Fruit fly (Drosophila melanogaster) whole organism, embryonic: ENCODE results near the gene rictor.
A peak's percentile ranks its signal among the peaks of the same experiment; 100 is the strongest.

ENCODE experiments used
- Ada2b ChIP-seq: fragments of 200-800 bp; sonication (Bioruptor generic); IDR thresholded peaks from 2 replicates; pipeline ENCODE4 v1.3.6; 2022; ENCODE audit warnings: missing biosample characterization, missing genetic modification characterization
- Antp ChIP-seq: fragments of 200-800 bp; sonication (Bioruptor generic); optimal IDR thresholded peaks from 3 replicates; lab custom pipeline; 2016; ENCODE audit warnings: missing biosample characterization, missing genetic modification characterization
- CG10274 ChIP-seq: fragments of 200-800 bp; sonication (Bioruptor generic); optimal IDR thresholded peaks from 3 replicates; lab custom pipeline; 2017; ENCODE audit warnings: missing biosample characterization, mild to moderate bottlenecking, missing genetic modification characterization
- CG11696 ChIP-seq: fragments of 200-800 bp; sonication (Bioruptor generic); IDR thresholded peaks from 2 replicates; pipeline ENCODE4 v1.3.6; 2022; ENCODE audit warnings: missing biosample characterization, missing genetic modification characterization
- CG1233 ChIP-seq: fragments of 200-800 bp; sonication (Bioruptor generic); optimal IDR thresholded peaks from 4 replicates; lab custom pipeline; 2018; ENCODE audit warnings: missing biosample characterization, mild to moderate bottlenecking, missing genetic modification characterization
- CG13123 ChIP-seq: fragments of 200-800 bp; sonication (Bioruptor generic); optimal IDR thresholded peaks from 2 replicates; lab custom pipeline; 2016; ENCODE audit warnings: missing biosample characterization, missing genetic modification characterization
- CG14860 ChIP-seq: fragments of 200-800 bp; sonication (Bioruptor generic); IDR thresholded peaks from 3 replicates; pipeline ENCODE4 v1.3.6; 2022; ENCODE audit warnings: missing biosample characterization, missing genetic modification characterization; ENCODE audit not compliant: partially characterized antibody
- CG15011 ChIP-seq: fragments of 200-800 bp; sonication (Bioruptor generic); optimal IDR thresholded peaks from 3 replicates; lab custom pipeline; 2018; ENCODE audit warnings: missing biosample characterization, mild to moderate bottlenecking, missing genetic modification characterization
- CG1647 ChIP-seq: fragments of 200-800 bp; sonication (Bioruptor generic); optimal IDR thresholded peaks from 3 replicates; lab custom pipeline; 2016; ENCODE audit warnings: missing biosample characterization, missing genetic modification characterization
- CG16863 ChIP-seq: fragments of 200-800 bp; sonication (Bioruptor generic); optimal IDR thresholded peaks from 3 replicates; lab custom pipeline; 2016; ENCODE audit warnings: missing biosample characterization, missing genetic modification characterization
- CG17385 ChIP-seq: fragments of 200-800 bp; sonication (Bioruptor generic); optimal IDR thresholded peaks from 3 replicates; lab custom pipeline; 2018; ENCODE audit warnings: missing biosample characterization, mild to moderate bottlenecking, missing genetic modification characterization
- CG1792 ChIP-seq: fragments of 200-800 bp; sonication (Bioruptor generic); optimal IDR thresholded peaks from 2 replicates; lab custom pipeline; 2016; ENCODE audit warnings: missing biosample characterization, missing genetic modification characterization
- CG2120 ChIP-seq: fragments of 200-800 bp; sonication (Bioruptor generic); optimal IDR thresholded peaks from 3 replicates; lab custom pipeline; 2016; ENCODE audit warnings: missing biosample characterization, missing genetic modification characterization
- CG30403 ChIP-seq: fragments of 200-800 bp; sonication (Bioruptor generic); optimal IDR thresholded peaks from 3 replicates; lab custom pipeline; 2016; ENCODE audit warnings: missing biosample characterization, missing genetic modification characterization
- CG30431 ChIP-seq: fragments of 200-800 bp; sonication (Bioruptor generic); optimal IDR thresholded peaks from 2 replicates; lab custom pipeline; 2017; ENCODE audit warnings: missing biosample characterization, missing genetic modification characterization
- CG3065 ChIP-seq: fragments of 200-800 bp; sonication (Bioruptor generic); optimal IDR thresholded peaks from 2 replicates; lab custom pipeline; 2016; ENCODE audit warnings: missing biosample characterization, missing genetic modification characterization
- CG31388 ChIP-seq: fragments of 200-800 bp; sonication (Bioruptor generic); optimal IDR thresholded peaks from 2 replicates; lab custom pipeline; 2016; ENCODE audit warnings: missing biosample characterization, missing genetic modification characterization
- CG33213 ChIP-seq: fragments of 200-800 bp; sonication (Bioruptor generic); optimal IDR thresholded peaks from 3 replicates; lab custom pipeline; 2016; ENCODE audit warnings: missing biosample characterization, missing genetic modification characterization
- CG3995 ChIP-seq: fragments of 200-800 bp; sonication (Bioruptor generic); optimal IDR thresholded peaks from 3 replicates; lab custom pipeline; 2016; ENCODE audit warnings: missing biosample characterization, missing genetic modification characterization
- CG4404 ChIP-seq: fragments of 200-800 bp; sonication (Bioruptor generic); IDR thresholded peaks from 2 replicates; pipeline ENCODE4 v1.3.6; 2022; ENCODE audit warnings: missing biosample characterization, missing genetic modification characterization
- CG5245 ChIP-seq: fragments of 200-800 bp; sonication (Bioruptor generic); optimal IDR thresholded peaks from 3 replicates; lab custom pipeline; 2016; ENCODE audit warnings: missing biosample characterization, missing genetic modification characterization
- CG7928 ChIP-seq: fragments of 200-800 bp; sonication (Bioruptor generic); optimal IDR thresholded peaks from 2 replicates; lab custom pipeline; 2017; ENCODE audit warnings: missing biosample characterization, mild to moderate bottlenecking, missing genetic modification characterization
- CoRest ChIP-seq: fragments of 200-800 bp; sonication (Bioruptor generic); optimal IDR thresholded peaks from 3 replicates; lab custom pipeline; 2018; ENCODE audit warnings: missing biosample characterization, mild to moderate bottlenecking, missing genetic modification characterization, moderate library complexity
- Dip3 ChIP-seq: fragments of 200-800 bp; sonication (Bioruptor generic); optimal IDR thresholded peaks from 3 replicates; lab custom pipeline; 2016; ENCODE audit warnings: missing biosample characterization, missing genetic modification characterization
- Drgx ChIP-seq: fragments of 200-800 bp; sonication (Bioruptor generic); IDR thresholded peaks from 2 replicates; pipeline ENCODE4 v1.3.6; 2022; ENCODE audit warnings: missing biosample characterization, missing genetic modification characterization
- Eip74EF ChIP-seq, 2 experiments: fragments of 200-800 bp in 1 of 2; fragments of >200 bp in 1 of 2; sonication (Bioruptor generic) in 1 of 2; optimal IDR thresholded peaks; 2 replicates each; lab custom pipeline; 2017 to 2019; ENCODE audit warnings: missing biosample characterization in 2 of 2, missing genetic modification characterization in 2 of 2, mild to moderate bottlenecking in 1 of 2, moderate library complexity in 1 of 2
- Gsc ChIP-seq: fragments of 200-800 bp; sonication (Bioruptor generic); IDR thresholded peaks from 2 replicates; pipeline ENCODE4 v1.3.6; 2022; ENCODE audit warnings: missing biosample characterization, missing genetic modification characterization
- HLH4C ChIP-seq: fragments of 200-800 bp; sonication (Bioruptor generic); IDR thresholded peaks from 3 replicates; pipeline ENCODE4 v1.3.6; 2022; ENCODE audit warnings: missing biosample characterization, missing genetic modification characterization; ENCODE audit not compliant: partially characterized antibody
- HmgZ ChIP-seq: fragments of 200-800 bp; sonication (Bioruptor generic); optimal IDR thresholded peaks from 2 replicates; lab custom pipeline; 2018; ENCODE audit warnings: missing biosample characterization, mild to moderate bottlenecking, missing genetic modification characterization
- Hmx ChIP-seq: fragments of 200-800 bp; sonication (Bioruptor generic); optimal IDR thresholded peaks from 2 replicates; lab custom pipeline; 2016; ENCODE audit warnings: missing biosample characterization, missing genetic modification characterization
- MBD-R2 ChIP-seq: fragments of 200-800 bp; sonication (Bioruptor generic); IDR thresholded peaks from 2 replicates; pipeline ENCODE4 v1.3.6; 2022; ENCODE audit warnings: missing biosample characterization, missing genetic modification characterization
- Meics ChIP-seq: fragments of 200-800 bp; sonication (Bioruptor generic); optimal IDR thresholded peaks from 2 replicates; lab custom pipeline; 2017; ENCODE audit warnings: missing biosample characterization, mild to moderate bottlenecking, missing genetic modification characterization
- NfI ChIP-seq: fragments of 200-800 bp; sonication (Bioruptor generic); optimal IDR thresholded peaks from 3 replicates; lab custom pipeline; 2018; ENCODE audit warnings: missing biosample characterization, mild to moderate bottlenecking, missing genetic modification characterization, moderate library complexity
- Sox100B ChIP-seq: fragments of 200-800 bp; sonication (Bioruptor generic); optimal IDR thresholded peaks from 3 replicates; lab custom pipeline; 2018; ENCODE audit warnings: missing biosample characterization, mild to moderate bottlenecking, missing genetic modification characterization
- Sry-δ ChIP-seq: fragments of 200-800 bp; sonication (Bioruptor generic); optimal IDR thresholded peaks from 2 replicates; lab custom pipeline; 2016; ENCODE audit warnings: missing biosample characterization, missing genetic modification characterization
- Ssrp ChIP-seq: fragments of 200-800 bp; sonication (Bioruptor generic); optimal IDR thresholded peaks from 2 replicates; lab custom pipeline; 2018; ENCODE audit warnings: missing biosample characterization, mild to moderate bottlenecking, missing genetic modification characterization, moderate library complexity
- Xbp1 ChIP-seq: fragments of 200-800 bp; sonication (Bioruptor generic); optimal IDR thresholded peaks from 3 replicates; lab custom pipeline; 2016; ENCODE audit warnings: missing biosample characterization, mild to moderate bottlenecking, missing genetic modification characterization
- btn ChIP-seq: fragments of 200-800 bp; sonication (Bioruptor generic); optimal IDR thresholded peaks from 2 replicates; lab custom pipeline; 2016; ENCODE audit warnings: missing biosample characterization, missing genetic modification characterization
- cg ChIP-seq: fragments of 200-800 bp; sonication (Bioruptor generic); optimal IDR thresholded peaks from 3 replicates; lab custom pipeline; 2019; ENCODE audit warnings: missing biosample characterization, mild to moderate bottlenecking, missing genetic modification characterization, moderate library complexity
- dati ChIP-seq: fragments of 200-800 bp; sonication (Bioruptor generic); IDR thresholded peaks from 2 replicates; pipeline ENCODE4 v1.3.6; 2022; ENCODE audit warnings: missing biosample characterization, missing genetic modification characterization
- ken ChIP-seq: fragments of 200-800 bp; sonication (Bioruptor generic); IDR thresholded peaks from 3 replicates; pipeline ENCODE4 v1.3.6; 2022; ENCODE audit warnings: missing biosample characterization, missing genetic modification characterization
- lov ChIP-seq, 2 experiments: fragments of 200-800 bp in 1 of 2; fragments of >200 bp in 1 of 2; sonication (Bioruptor generic) in 1 of 2; IDR thresholded peaks in 1 of 2; optimal IDR thresholded peaks in 1 of 2; 2 replicates in 1 of 2; 3 replicates in 1 of 2; pipeline versions ENCODE4 v1.3.6 to Lab custom; 2017 to 2022; ENCODE audit warnings: missing biosample characterization in 1 of 2, missing genetic modification characterization in 1 of 2
- otp ChIP-seq: fragments of 200-800 bp; sonication (Bioruptor generic); IDR thresholded peaks from 3 replicates; pipeline ENCODE4, ENCODE4 v1.3.6; 2022; ENCODE audit warnings: missing biosample characterization, missing genetic modification characterization
- pros ChIP-seq: fragments of 200-800 bp; sonication (Bioruptor generic); optimal IDR thresholded peaks from 3 replicates; lab custom pipeline; 2019; ENCODE audit warnings: missing biosample characterization, mild to moderate bottlenecking, missing genetic modification characterization, moderate library complexity
- sima ChIP-seq: fragments of 200-800 bp; sonication (Bioruptor generic); optimal IDR thresholded peaks from 2 replicates; lab custom pipeline; 2016; ENCODE audit warnings: missing biosample characterization, missing genetic modification characterization
- ssp ChIP-seq: fragments of 200-800 bp; sonication (Bioruptor generic); IDR thresholded peaks from 2 replicates; pipeline ENCODE4 v1.3.6; 2022; ENCODE audit warnings: missing biosample characterization, missing genetic modification characterization
- twi ChIP-seq: fragments of 200-800 bp; optimal IDR thresholded peaks from 2 replicates; lab custom pipeline; 2019; ENCODE audit warnings: missing biosample characterization, mild to moderate bottlenecking, missing genetic modification characterization, moderate library complexity
- unpg ChIP-seq: fragments of 200-800 bp; sonication (Bioruptor generic); optimal IDR thresholded peaks from 3 replicates; lab custom pipeline; 2018; ENCODE audit warnings: missing biosample characterization, mild to moderate bottlenecking, missing genetic modification characterization, moderate library complexity
- zen2 ChIP-seq: fragments of 200-800 bp; sonication (Bioruptor generic); IDR thresholded peaks from 3 replicates; pipeline ENCODE4 v1.3.6; 2022; ENCODE audit warnings: missing biosample characterization, missing genetic modification characterization; ENCODE audit not compliant: partially characterized antibody
- zfh2 ChIP-seq: fragments of 200-800 bp; sonication (Bioruptor generic); optimal IDR thresholded peaks from 2 replicates; lab custom pipeline; 2016; ENCODE audit warnings: missing biosample characterization, missing genetic modification characterization

Gene rictor

dm6 chrX:19307810-19308456 lies 46.9 kb upstream of the rictor start, which contains the start of gene CG8051:
Gene CG8051 (minus strand): TSS chrX:19307925.
- TF ChIP-seq Ada2b (GFP tag; lab: Robert Waterston, UW) (no peak), Ssrp (tag; lab: Kevin White, UChicago) (no peak), CG5245 (GFP tag; lab: Kevin White, UChicago) (no peak), CG15011 (GFP tag; lab: Kevin White, UChicago) (no peak), otp (GFP tag; lab: Robert Waterston, UW) (no peak), zen2 (GFP tag; lab: Robert Waterston, UW) (no peak), Xbp1 (GFP tag; lab: Kevin White, UChicago) (no peak), CG31388 (GFP tag; lab: Kevin White, UChicago) (no peak), CG2120 (GFP tag; lab: Kevin White, UChicago) (no peak), Sry-δ (GFP tag; lab: Kevin White, UChicago) (no peak), CG3995 (GFP tag; lab: Kevin White, UChicago) (peak; percentile 31), CG30403 (GFP tag; lab: Kevin White, UChicago) (no peak), CG4404 (no peak), zfh2 (peak; percentile 11), btn (GFP tag; lab: Kevin White, UChicago) (no peak), CG10274 (GFP tag; lab: Kevin White, UChicago) (no peak), CG1647 (no peak), CG33213 (GFP tag; lab: Kevin White, UChicago) (peak; percentile 43), Meics (GFP tag; lab: Kevin White, UChicago) (peak; percentile 4), Dip3 (no peak), CG14860 (GFP tag; lab: Robert Waterston, UW) (no peak), CG16863 (GFP tag; lab: Kevin White, UChicago) (peak; percentile 18), NfI (GFP tag; lab: Kevin White, UChicago) (no peak), HmgZ (tag; lab: Kevin White, UChicago) (peak; percentile 19), cg (GFP tag; lab: Kevin White, UChicago) (peak; percentile 77), CG7928 (GFP tag; lab: Kevin White, UChicago) (no peak), Hmx (GFP tag; lab: Kevin White, UChicago) (no peak), CG1233 (GFP tag; lab: Kevin White, UChicago) (peak; percentile 11), Drgx (GFP tag; lab: Robert Waterston, UW) (peak; percentile 20; the same call in 1 of the 2 replicates), twi (tag; lab: Kevin White, UChicago) (peak; percentile 23), pros (GFP tag; lab: Kevin White, UChicago) (no peak), sima (GFP tag; lab: Kevin White, UChicago) (no peak), MBD-R2 (GFP tag; lab: Robert Waterston, UW) (0 out of 2 replicates have a peak, but pooled peaks have one; percentile 8), CG1792 (GFP tag; lab: Kevin White, UChicago) (peak; percentile 14), dati (GFP tag; lab: Robert Waterston, UW) (no peak), CoRest (tag; lab: Kevin White, UChicago) (no peak), CG11696 (GFP tag; lab: Robert Waterston, UW) (no peak), ssp (peak; percentile 72), ken (GFP tag; lab: Robert Waterston, UW) (no peak), Antp (GFP tag; lab: Kevin White, UChicago) (no peak), CG13123 (GFP tag; lab: Kevin White, UChicago) (no peak), Sox100B (GFP tag; lab: Kevin White, UChicago) (no peak), unpg (no peak), Eip74EF (GFP tag; optimal IDR thresholded peaks at IDR 0.05; lab: Kevin White, UChicago) (no peak), HLH4C (no peak), CG3065 (GFP tag; lab: Kevin White, UChicago) (no peak), CG17385 (GFP tag; lab: Kevin White, UChicago) (peak; percentile 39), Gsc (GFP tag; lab: Robert Waterston, UW) (no peak), CG30431 (GFP tag; lab: Kevin White, UChicago) (no peak), lov (optimal IDR thresholded peaks at IDR 0.05; lab: Kevin White, UChicago) (no peak), lov (GFP tag; IDR thresholded peaks at IDR 0.05; lab: Robert Waterston, UW) (no peak)
